Fruit fly (Drosophila melanogaster): Measurements from ENCODE around the gene dsh.

dsh gene

dm6 chrX:11350505-11351327 lies 5.0 kb upstream of the dsh start, which contains the start of gene CG1737 (continued):
- TF ChIP-seq caup (GFP tag; optimal IDR thresholded peaks at IDR 0.05; ENCODE audit: severe bottlenecking) (no peak), CG2116 (GFP tag; optimal IDR thresholded peaks at IDR 0.05) (peak; percentile 67), CG12659 (GFP tag; optimal IDR thresholded peaks at IDR 0.05) (peak; percentile 19), chm (GFP tag; IDR thresholded peaks at IDR 0.05) (no peak), CG13775 (GFP tag; optimal IDR thresholded peaks at IDR 0.05) (no peak), B-H2 (GFP tag; optimal IDR thresholded peaks at IDR 0.05) (no peak), CG1529 (GFP tag; optimal IDR thresholded peaks at IDR 0.05) (no peak), rib (GFP tag; IDR thresholded peaks at IDR 0.05) (no peak), CG13296 (GFP tag; optimal IDR thresholded peaks at IDR 0.05) (no peak), yki (optimal IDR thresholded peaks at IDR 0.05) (no peak), cwo (GFP tag; optimal IDR thresholded peaks at IDR 0.05) (no peak), odd (GFP tag; optimal IDR thresholded peaks at IDR 0.05) (no peak), al (GFP tag; IDR thresholded peaks at IDR 0.05) (no peak), CG12942 (GFP tag; optimal IDR thresholded peaks at IDR 0.05) (no peak), Kr (GFP tag; optimal IDR thresholded peaks at IDR 0.05) (no peak), tup (GFP tag; optimal IDR thresholded peaks at IDR 0.05) (no peak), gsb-n (tag; optimal IDR thresholded peaks at IDR 0.05) (no peak), Max (GFP tag; optimal IDR thresholded peaks at IDR 0.05) (no peak), kay (GFP tag; optimal IDR thresholded peaks at IDR 0.05) (no peak), stwl (tag; optimal IDR thresholded peaks at IDR 0.05) (no peak), tgo (GFP tag; IDR thresholded peaks at IDR 0.05) (no peak), CG2129 (GFP tag; IDR thresholded peaks at IDR 0.05; ENCODE audit: partially characterized antibody) (no peak), CG2199 (GFP tag; IDR thresholded peaks at IDR 0.05) (0 out of 3 replicates have a peak, but pooled peaks have one; percentile 21), crol (GFP tag; IDR thresholded peaks at IDR 0.05) (peak; percentile 63), MESR4 (GFP tag; optimal IDR thresholded peaks at IDR 0.05) (peak; percentile 90), chinmo (GFP tag; IDR thresholded peaks at IDR 0.05; ENCODE audit: partially characterized antibody) (peak; percentile 49; the same call in 1 of the 4 replicates), danr (GFP tag; IDR thresholded peaks at IDR 0.05) (no peak), Hmx (GFP tag; optimal IDR thresholded peaks at IDR 0.05) (no peak), slou (GFP tag; optimal IDR thresholded peaks at IDR 0.05) (no peak), CG7372 (GFP tag; IDR thresholded peaks at IDR 0.05) (no peak), row (GFP tag; IDR thresholded peaks at IDR 0.05) (no peak), gem (tag; optimal IDR thresholded peaks at IDR 0.05) (no peak), CG8924 (tag; optimal IDR thresholded peaks at IDR 0.05) (no peak), NfI (GFP tag; optimal IDR thresholded peaks at IDR 0.05) (peak; percentile 17), Rx (GFP tag; IDR thresholded peaks at IDR 0.05) (no peak), Ptx1 (GFP tag; IDR thresholded peaks at IDR 0.05) (peak; percentile 11; the same call in 1 of the 2 replicates), zen2 (GFP tag; IDR thresholded peaks at IDR 0.05; ENCODE audit: partially characterized antibody) (no peak), CG3726 (GFP tag; IDR thresholded peaks at IDR 0.05) (no peak), pros (GFP tag; optimal IDR thresholded peaks at IDR 0.05) (no peak), Ets65A (GFP tag) (peak; percentile 1), jing (GFP tag; optimal IDR thresholded peaks at IDR 0.05) (no peak), Side (GFP tag; optimal IDR thresholded peaks at IDR 0.05) (no peak), CG30431 (GFP tag; optimal IDR thresholded peaks at IDR 0.05) (no peak), sna (GFP tag; IDR thresholded peaks at IDR 0.05; ENCODE audit: partially characterized antibody) (0 out of 2 replicates have a peak, but pooled peaks have one; percentile 26), Hr39 (optimal IDR thresholded peaks at IDR 0.05) (no peak)

All from whole organism, embryonic.